Worm (Caenorhabditis elegans) whole organism, dauer: ENCODE measurements around the gene mpz-5.
"Not testable (repeated sequence)": the region's sequence is repeated elsewhere in the genome, so short reads cannot be mapped to it uniquely, and the experiment has no call there.

ENCODE experiments used
- unc-62 ChIP-seq: sonication (generic microtip); optimal IDR thresholded peaks from 2 replicates; lab custom pipeline; 2017; ENCODE audit warnings: missing biosample characterization, missing genetic modification reagents, missing genetic modification characterization

The mpz-5 gene

ce11 chrIV:10342361-10342706, 31.3 kb downstream of the mpz-5 start:
- no peak for TF ChIP-seq unc-62 (GFP tag; lab: Kevin White, UChicago)

DNA sequence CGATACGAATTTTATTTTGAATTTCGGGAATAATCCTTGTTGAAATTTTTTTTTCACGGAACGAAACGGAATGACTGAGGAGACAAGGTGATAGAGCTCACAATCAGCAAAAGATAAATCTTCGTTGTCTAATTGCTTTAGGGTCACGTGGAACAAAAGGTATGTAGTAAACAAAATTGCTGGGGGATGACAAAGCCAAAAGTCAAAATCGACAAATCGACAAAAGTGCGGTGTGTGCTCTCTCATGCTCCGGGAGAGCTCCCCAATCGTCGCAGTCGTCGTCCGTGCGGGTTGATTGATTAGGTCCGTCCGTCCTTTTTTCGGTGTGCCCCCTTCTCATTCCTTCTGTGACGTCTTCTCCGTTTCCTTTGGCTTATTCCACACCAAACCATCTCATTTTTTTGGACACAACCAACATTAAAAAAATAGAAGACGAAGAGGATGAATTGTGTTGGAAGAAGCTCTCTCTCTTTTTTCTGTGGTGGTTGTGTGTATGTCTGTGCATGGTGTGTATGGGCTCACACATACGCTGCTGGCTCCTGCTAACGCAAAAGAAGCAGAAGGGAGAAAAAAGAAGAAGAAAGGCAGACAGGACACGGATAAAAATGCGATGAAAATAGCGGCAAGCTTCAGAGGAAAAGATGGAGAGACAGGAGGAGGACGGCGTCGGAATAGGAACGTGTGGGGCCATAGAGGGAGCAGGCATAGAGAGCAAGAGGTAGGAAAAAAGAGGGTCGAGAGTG, 31.8 kb downstream of the mpz-5 start:
- TF ChIP-seq unc-62 (GFP tag; lab: Kevin White, UChicago) = no peak

- no peak for TF ChIP-seq unc-62 (GFP tag; lab: Kevin White, UChicago)
Observed at ce11 chrIV:10339701-10340100, 33.9 kb downstream of the mpz-5 start.

DNA sequence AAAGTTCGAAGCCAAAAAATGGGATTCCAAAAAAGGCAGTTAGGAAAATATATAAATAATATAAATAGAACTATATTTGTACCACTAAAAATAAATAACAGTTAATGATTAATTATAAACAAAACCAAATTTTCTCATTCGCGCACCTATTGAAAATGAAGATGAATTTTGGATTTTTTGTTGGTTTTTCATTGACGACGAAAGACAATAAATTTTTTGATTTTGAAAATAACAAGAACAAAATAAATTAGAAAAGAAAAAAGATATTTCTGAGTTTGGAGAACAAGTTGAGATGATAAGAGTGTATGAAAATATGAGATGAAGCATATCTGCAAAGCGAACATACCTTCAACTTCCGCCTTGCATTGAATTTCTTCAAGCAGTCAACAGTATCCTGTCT, 36.3 kb downstream of the mpz-5 start:
- no peak for TF ChIP-seq unc-62 (GFP tag; lab: Kevin White, UChicago)

DNA sequence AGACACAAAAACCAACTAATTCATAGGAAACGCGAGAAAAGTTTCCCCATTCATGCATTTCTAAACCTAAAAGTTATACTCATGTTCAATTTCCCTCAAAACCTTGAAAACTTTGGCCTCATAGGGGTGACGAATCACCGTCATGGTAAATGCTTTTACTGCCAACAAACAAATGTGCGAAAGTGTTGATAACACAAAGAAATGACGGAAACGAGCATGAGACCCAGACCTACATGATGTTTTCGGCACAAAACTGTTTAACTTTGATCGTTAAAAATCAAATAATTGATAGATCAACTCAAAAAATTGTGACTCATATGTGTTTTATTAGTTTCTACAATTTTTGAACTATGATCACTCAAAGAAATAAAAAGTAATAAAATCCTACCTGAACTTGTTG, 41.7 kb downstream of the mpz-5 start:
- TF ChIP-seq unc-62 (GFP tag; lab: Kevin White, UChicago) = no peak

- no peak for TF ChIP-seq unc-62 (GFP tag; lab: Kevin White, UChicago)
Observed at ce11 chrIV:10330962-10331361, 42.7 kb downstream of the mpz-5 start.

ce11 chrIV:10322650-10323049, 51.0 kb downstream of the mpz-5 start, which contains the start of gene R09E10.1:
TSS of gene R09E10.1 (minus strand) at chrIV:10322750.
- not testable (repeated sequence) for TF ChIP-seq unc-62 (GFP tag; lab: Kevin White, UChicago)
